Worm (Caenorhabditis elegans) whole organism, midembryonic: ENCODE data around the gene alx-1.

ENCODE experiments used
- flt-1 ChIP-seq: fragments of 200-800 bp; sonication (Bioruptor generic); IDR thresholded peaks from 2 replicates; pipeline ENCODE4 v1.3.6; 2022; ENCODE audit warnings: missing genetic modification characterization, missing compliant biosample characterization
- ref-1 ChIP-seq: fragments of 200-800 bp; sonication (Bioruptor generic); conservative IDR thresholded peaks from 2 replicates; pipeline ENCODE4 v1.3.6; 2022; ENCODE audit warnings: missing genetic modification reagents, missing genetic modification characterization, missing compliant biosample characterization
- ztf-29 ChIP-seq: fragments of 200-800 bp; sonication (Bioruptor generic); IDR thresholded peaks from 2 replicates; pipeline ENCODE4 v1.3.6; 2022; ENCODE audit warnings: missing genetic modification reagents, missing genetic modification characterization, missing compliant biosample characterization

DNA sequence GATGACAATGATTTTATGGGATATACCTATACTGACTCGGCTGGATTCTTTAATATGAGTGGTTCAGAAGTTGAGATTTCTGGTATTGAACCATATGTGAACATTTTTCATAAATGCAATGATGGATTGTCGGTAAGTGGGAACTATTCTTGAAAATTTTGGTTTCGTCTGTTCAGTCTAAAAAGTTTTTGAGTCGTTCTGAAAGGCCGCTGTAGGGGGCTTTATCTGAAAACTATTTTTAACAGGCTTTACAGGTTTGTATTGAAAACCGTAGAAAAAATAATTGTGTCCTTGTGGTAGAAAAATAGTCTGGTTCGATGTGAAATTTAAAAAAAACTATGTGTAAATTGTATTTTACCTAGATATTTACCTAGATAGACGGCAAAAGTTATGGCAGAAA, 27.6 kb upstream of the alx-1 start:
- TF ChIP-seq ztf-29 (GFP tag; lab: Robert Waterston, UW) (no peak), flt-1 (no peak), ref-1 (no peak)
